Fruit fly (Drosophila melanogaster): ENCODE data around the gene CG45067.
A peak's percentile ranks its signal among the peaks of the same experiment; 100 is the strongest.

CG45067 gene

DNA sequence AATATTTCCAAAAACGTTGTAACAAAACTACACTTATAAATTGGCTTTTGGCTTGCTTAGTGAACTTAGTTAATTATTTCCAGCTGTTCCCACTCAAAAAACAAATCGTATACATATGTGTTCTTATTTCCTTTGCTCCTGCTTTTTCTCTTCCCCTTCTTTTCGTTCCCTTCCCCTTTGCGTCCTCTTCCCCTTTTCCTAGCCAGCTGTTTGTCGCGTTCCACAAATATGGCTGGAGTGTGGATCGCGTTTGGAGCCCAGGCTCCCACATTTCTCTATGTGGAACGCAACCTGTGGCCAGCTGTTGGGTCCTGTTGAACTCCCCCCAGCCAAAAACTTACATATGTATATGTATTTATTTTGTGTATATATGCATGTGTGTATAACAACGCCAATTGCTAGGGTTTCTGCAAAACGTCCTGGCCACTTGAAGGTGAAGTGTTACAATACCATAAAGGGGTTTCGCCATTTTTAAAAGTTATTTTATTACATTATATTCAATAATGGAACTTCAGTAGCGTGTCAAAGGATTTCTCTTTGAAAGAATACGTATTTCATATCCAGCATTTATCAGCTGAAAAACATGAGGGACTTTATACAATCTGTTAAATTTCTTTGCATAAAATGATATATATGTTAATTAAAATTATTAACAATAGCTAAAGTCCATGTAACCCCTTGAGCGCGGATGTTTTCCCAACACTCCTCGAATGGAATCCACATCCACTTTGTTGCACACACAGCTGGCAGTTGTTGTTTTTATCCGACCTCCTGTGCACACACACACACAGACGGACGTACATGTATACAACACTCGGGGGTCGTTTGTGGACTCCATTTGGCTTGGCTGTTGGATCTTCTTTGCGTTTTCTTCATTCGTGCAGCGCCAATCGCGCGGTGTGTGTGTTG, 42.3 kb downstream of the CG45067 start (continued):
- TF ChIP-seq pros (GFP tag; optimal IDR thresholded peaks at IDR 0.05) = peak; percentile 61
- no peak for TF ChIP-seq CG32532 (GFP tag; IDR thresholded peaks at IDR 0.05)
- TF ChIP-seq klu (GFP tag; IDR thresholded peaks at IDR 0.05) = no peak
- no peak for TF ChIP-seq CG31365 (tag; optimal IDR thresholded peaks at IDR 0.05)
- TF ChIP-seq B-H2 (GFP tag; optimal IDR thresholded peaks at IDR 0.05) = no peak
- no peak for TF ChIP-seq CG6654 (GFP tag; optimal IDR thresholded peaks at IDR 0.05)
- peak; percentile 8 for TF ChIP-seq CG6813 (GFP tag; optimal IDR thresholded peaks at IDR 0.05)
- TF ChIP-seq Ets97D (GFP tag; optimal IDR thresholded peaks at IDR 0.05) = no peak
- peak; percentile 22 for TF ChIP-seq CG2120 (GFP tag; optimal IDR thresholded peaks at IDR 0.05)
- no peak for TF ChIP-seq Chrac-16 (GFP tag; optimal IDR thresholded peaks at IDR 0.05)
- TF ChIP-seq tup (GFP tag; optimal IDR thresholded peaks at IDR 0.05) = no peak
- TF ChIP-seq tna (GFP tag; IDR thresholded peaks at IDR 0.05; ENCODE audit: partially characterized antibody) = 0 out of 2 replicates have a peak, but pooled peaks have one; percentile 8
- no peak for TF ChIP-seq HmgD (GFP tag; optimal IDR thresholded peaks at IDR 0.05)
- TF ChIP-seq Hr3 (GFP tag; optimal IDR thresholded peaks at IDR 0.05) = no peak
- TF ChIP-seq CG16813 (GFP tag; IDR thresholded peaks at IDR 0.05; ENCODE audit: partially characterized antibody) = no peak
- 0 out of 2 replicates have a peak, but pooled peaks have one; percentile 14 for TF ChIP-seq CG11696 (GFP tag; IDR thresholded peaks at IDR 0.05)
- TF ChIP-seq bigmax (GFP tag; optimal IDR thresholded peaks at IDR 0.05) = no peak
- TF ChIP-seq kah (GFP tag; optimal IDR thresholded peaks at IDR 0.05) = peak; percentile 32
- TF ChIP-seq mld (GFP tag; IDR thresholded peaks at IDR 0.05; ENCODE audit: partially characterized antibody) = no peak
- TF ChIP-seq oc (tag; optimal IDR thresholded peaks at IDR 0.05) = no peak
- no peak for TF ChIP-seq run (tag; optimal IDR thresholded peaks at IDR 0.05)
- TF ChIP-seq Atf3 (GFP tag; optimal IDR thresholded peaks at IDR 0.05) = no peak
- TF ChIP-seq CG33213 (GFP tag; optimal IDR thresholded peaks at IDR 0.05) = no peak
- TF ChIP-seq CG2199 (GFP tag; IDR thresholded peaks at IDR 0.05) = no peak
- TF ChIP-seq CoRest (tag; optimal IDR thresholded peaks at IDR 0.05) = peak; percentile 26
- TF ChIP-seq CG6683 (GFP tag; optimal IDR thresholded peaks at IDR 0.05) = no peak
- TF ChIP-seq Hmx (GFP tag; optimal IDR thresholded peaks at IDR 0.05) = no peak
- no peak for TF ChIP-seq NC2β (GFP tag; optimal IDR thresholded peaks at IDR 0.05)
- TF ChIP-seq CG4360 (GFP tag; IDR thresholded peaks at IDR 0.05) = peak; percentile 46; the same call in 1 of the 2 replicates
- peak; percentile 44 for TF ChIP-seq CG6765 (GFP tag; optimal IDR thresholded peaks at IDR 0.05)
- TF ChIP-seq sqz (GFP tag; optimal IDR thresholded peaks at IDR 0.05) = no peak
- no peak for TF ChIP-seq fru (optimal IDR thresholded peaks at IDR 0.05)
- peak; percentile 62 for TF ChIP-seq sens (GFP tag)
- no peak for TF ChIP-seq CG6689 (GFP tag; IDR thresholded peaks at IDR 0.05)
- peak; percentile 80 for TF ChIP-seq HLHmδ (GFP tag; optimal IDR thresholded peaks at IDR 0.05)
- TF ChIP-seq CG1529 (GFP tag; optimal IDR thresholded peaks at IDR 0.05) = no peak
- TF ChIP-seq CG11247 (GFP tag; IDR thresholded peaks at IDR 0.05) = no peak
- TF ChIP-seq CG11504 (tag; optimal IDR thresholded peaks at IDR 0.05) = peak; percentile 14
- no peak for TF ChIP-seq CG2129 (GFP tag; IDR thresholded peaks at IDR 0.05; ENCODE audit: partially characterized antibody)
- no peak for TF ChIP-seq CG3838 (GFP tag; optimal IDR thresholded peaks at IDR 0.05)
- no peak for TF ChIP-seq gsb (GFP tag; IDR thresholded peaks at IDR 0.05)
- peak; percentile 53 for TF ChIP-seq Tbp (GFP tag; optimal IDR thresholded peaks at IDR 0.05)
- peak; percentile 23 for TF ChIP-seq lilli (GFP tag; optimal IDR thresholded peaks at IDR 0.05)
- no peak for TF ChIP-seq CTCF (GFP tag; optimal IDR thresholded peaks at IDR 0.05)
- TF ChIP-seq seq (GFP tag; IDR thresholded peaks at IDR 0.05) = no peak
- TF ChIP-seq fu2 (GFP tag; optimal IDR thresholded peaks at IDR 0.05) = no peak
- no peak for TF ChIP-seq unc-4 (GFP tag; IDR thresholded peaks at IDR 0.05; ENCODE audit: partially characterized antibody)
- 0 out of 3 replicates have a peak, but pooled peaks have one; percentile 15 for TF ChIP-seq zfh1 (GFP tag; IDR thresholded peaks at IDR 0.05)
- TF ChIP-seq CG12236 (GFP tag; optimal IDR thresholded peaks at IDR 0.05) = no peak
- no peak for TF ChIP-seq Side (GFP tag; optimal IDR thresholded peaks at IDR 0.05)

Measured in whole organism, embryonic.